Fruit fly (Drosophila melanogaster): ENCODE data around the gene Grl36b.

Gene Grl36b

DNA sequence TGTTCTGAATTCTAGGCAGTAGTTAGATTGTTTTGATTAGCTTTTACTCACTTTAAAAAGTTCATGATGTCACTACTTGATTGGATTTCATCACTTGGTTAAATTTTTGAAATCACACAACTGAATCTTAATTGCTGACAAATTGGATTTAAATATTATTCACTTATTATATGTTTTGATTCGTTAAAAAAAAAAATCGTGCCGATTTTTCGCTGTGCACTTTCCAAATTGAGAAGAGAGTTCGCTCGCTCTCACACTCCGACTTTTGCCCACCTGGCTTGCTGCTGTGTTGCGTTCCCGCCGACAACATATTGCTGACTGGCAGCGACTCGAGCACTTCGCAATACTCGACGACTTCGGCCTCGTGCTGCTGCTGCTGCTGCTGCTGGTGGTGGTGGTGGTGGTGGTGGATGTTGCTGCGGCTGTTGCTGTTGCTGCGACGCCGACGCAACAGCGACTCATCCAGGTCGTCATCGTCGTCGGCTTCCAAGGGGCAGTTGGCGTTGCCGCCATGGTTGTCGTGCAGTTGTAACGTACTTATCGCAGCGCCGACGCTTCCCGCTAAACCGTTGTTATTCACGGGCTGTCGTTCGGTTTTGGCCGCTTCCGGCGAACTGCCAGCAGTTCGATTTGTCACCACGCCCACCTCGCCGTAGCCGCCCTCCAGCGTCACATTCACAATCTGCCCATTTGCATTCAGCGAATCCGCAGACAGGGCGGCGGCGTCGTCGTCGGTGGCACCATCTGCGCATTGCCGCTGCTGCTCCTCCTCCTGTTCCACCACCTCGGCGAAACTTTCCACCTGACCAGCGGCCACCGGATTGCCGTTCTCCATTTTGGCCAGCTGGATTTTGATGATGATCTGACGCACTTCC, 16.2 kb upstream of the Grl36b start (continued):
- TF ChIP-seq sna (GFP tag; IDR thresholded peaks at IDR 0.05; ENCODE audit: partially characterized antibody) (0 out of 2 replicates have a peak, but pooled peaks have one; percentile 41), cwo (GFP tag; optimal IDR thresholded peaks at IDR 0.05) (peak; percentile 64), bigmax (GFP tag; optimal IDR thresholded peaks at IDR 0.05) (no peak), Ets65A (GFP tag) (peak; percentile 81), nom (GFP tag; optimal IDR thresholded peaks at IDR 0.05) (peak; percentile 71), toy (GFP tag; IDR thresholded peaks at IDR 0.05) (no peak), Ets97D (GFP tag; optimal IDR thresholded peaks at IDR 0.05) (peak; percentile 10), Med (GFP tag) (peak; percentile 84), CG2202 (tag; optimal IDR thresholded peaks at IDR 0.05) (peak; percentile 8), pho (GFP tag; optimal IDR thresholded peaks at IDR 0.05) (peak; percentile 52), br (optimal IDR thresholded peaks at IDR 0.05) (no peak), CG13123 (GFP tag; optimal IDR thresholded peaks at IDR 0.05) (peak; percentile 19), crc (GFP tag; optimal IDR thresholded peaks at IDR 0.05) (peak; percentile 14), CG6689 (GFP tag; IDR thresholded peaks at IDR 0.05) (peak; percentile 45), CG33213 (GFP tag; optimal IDR thresholded peaks at IDR 0.05) (no peak), Hr39 (optimal IDR thresholded peaks at IDR 0.05) (no peak), NK7.1 (GFP tag; optimal IDR thresholded peaks at IDR 0.05) (no peak), CG11398 (GFP tag; optimal IDR thresholded peaks at IDR 0.05) (peak; percentile 34), kay (GFP tag; optimal IDR thresholded peaks at IDR 0.05) (peak; percentile 25), bowl (GFP tag; IDR thresholded peaks at IDR 0.05) (no peak), NC2α (GFP tag; optimal IDR thresholded peaks at IDR 0.05) (no peak), MESR4 (GFP tag; optimal IDR thresholded peaks at IDR 0.05) (peak; percentile 12), zfh1 (GFP tag; IDR thresholded peaks at IDR 0.05) (0 out of 3 replicates have a peak, but pooled peaks have one; percentile 31), CG12071 (GFP tag; optimal IDR thresholded peaks at IDR 0.05) (peak; percentile 56), MBD-R2 (GFP tag; IDR thresholded peaks at IDR 0.05) (peak; percentile 23; the same call in 1 of the 2 replicates), Drgx (GFP tag; IDR thresholded peaks at IDR 0.05) (peak; percentile 75), CG7357 (GFP tag; IDR thresholded peaks at IDR 0.05) (peak; percentile 60; the same call in 2 of the 3 replicates), Opbp (GFP tag; IDR thresholded peaks at IDR 0.05; ENCODE audit: partially characterized antibody) (no peak), mld (GFP tag; IDR thresholded peaks at IDR 0.05; ENCODE audit: partially characterized antibody) (no peak), CG8478 (optimal IDR thresholded peaks at IDR 0.05) (peak; percentile 70), Abd-B (GFP tag; optimal IDR thresholded peaks at IDR 0.05) (no peak), CG10565 (GFP tag; optimal IDR thresholded peaks at IDR 0.05) (no peak), CG7556 (GFP tag; optimal IDR thresholded peaks at IDR 0.05) (peak; percentile 79), slbo (GFP tag; IDR thresholded peaks at IDR 0.05) (peak; percentile 71), Max (GFP tag; optimal IDR thresholded peaks at IDR 0.05) (no peak), CG7987 (GFP tag; optimal IDR thresholded peaks at IDR 0.05) (peak; percentile 33), HLH4C (GFP tag; IDR thresholded peaks at IDR 0.05; ENCODE audit: partially characterized antibody) (no peak), dmrt11E (tag; optimal IDR thresholded peaks at IDR 0.05) (no peak), knrl (GFP tag; IDR thresholded peaks at IDR 0.05; ENCODE audit: partially characterized antibody) (no peak), Lpt (GFP tag; optimal IDR thresholded peaks at IDR 0.05) (no peak), CG31365 (tag; optimal IDR thresholded peaks at IDR 0.05) (no peak), CG3065 (GFP tag; optimal IDR thresholded peaks at IDR 0.05) (no peak), CG4707 (GFP tag; optimal IDR thresholded peaks at IDR 0.05) (no peak), CG7745 (tag; optimal IDR thresholded peaks at IDR 0.05) (no peak), row (GFP tag; IDR thresholded peaks at IDR 0.05) (peak; percentile 73), HLH54F (GFP tag; optimal IDR thresholded peaks at IDR 0.05) (peak; percentile 46), CG10209 (GFP tag; optimal IDR thresholded peaks at IDR 0.05) (peak; percentile 62), CG3847 (GFP tag; IDR thresholded peaks at IDR 0.05) (peak; percentile 40; the same call in 1 of the 2 replicates), MTF-1 (GFP tag; optimal IDR thresholded peaks at IDR 0.05; ENCODE audit: borderline replicate concordance) (no peak), dimm (GFP tag; IDR thresholded peaks at IDR 0.05) (no peak)
